Fruit fly (Drosophila melanogaster): Measurements from ENCODE around the gene CG31142.

The CG31142 gene

DNA sequence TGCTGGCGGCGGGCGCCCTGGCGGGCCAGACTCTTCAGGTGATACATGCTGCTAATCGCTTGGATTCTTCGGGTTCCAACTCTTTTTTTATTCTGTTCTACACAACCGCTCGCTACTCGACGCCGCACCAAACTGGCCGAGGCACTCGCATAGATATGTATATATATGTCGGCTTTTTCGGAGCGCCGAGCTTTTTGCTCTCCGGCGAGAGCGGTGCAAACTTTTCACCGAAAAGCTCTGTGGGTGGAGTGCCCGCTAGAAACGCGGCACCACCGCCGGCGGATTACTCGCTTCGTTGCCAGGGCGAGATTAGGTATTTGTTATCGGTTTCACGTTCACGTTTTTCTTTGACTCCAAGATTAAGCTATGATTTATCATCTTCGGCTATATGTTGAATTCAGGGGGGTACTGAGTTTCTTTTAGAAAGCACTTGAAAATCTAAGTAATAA is 13.9 kb downstream of the CG31142 start, which contains the start of gene Gdh (continued):
- TF ChIP-seq caup (GFP tag; optimal IDR thresholded peaks at IDR 0.05; ENCODE audit: severe bottlenecking) (peak; percentile 64), bab2 (GFP tag; optimal IDR thresholded peaks at IDR 0.05) (no peak), insv (GFP tag; optimal IDR thresholded peaks at IDR 0.05) (no peak), Abd-B (GFP tag; optimal IDR thresholded peaks at IDR 0.05) (no peak), Dfd (GFP tag; optimal IDR thresholded peaks at IDR 0.05) (no peak), CG6175 (GFP tag; IDR thresholded peaks at IDR 0.05) (no peak), CG7271 (tag; optimal IDR thresholded peaks at IDR 0.05) (no peak), CG14050 (GFP tag; IDR thresholded peaks at IDR 0.05) (no peak), CG7839 (tag; optimal IDR thresholded peaks at IDR 0.05) (peak; percentile 21), stc (GFP tag; IDR thresholded peaks at IDR 0.05) (no peak), ac (GFP tag; optimal IDR thresholded peaks at IDR 0.05) (no peak), CG18262 (tag; optimal IDR thresholded peaks at IDR 0.05) (peak; percentile 96), CG11247 (GFP tag; IDR thresholded peaks at IDR 0.05) (no peak), CG17385 (GFP tag; optimal IDR thresholded peaks at IDR 0.05) (peak; percentile 52), H15 (GFP tag; IDR thresholded peaks at IDR 0.05) (no peak), Hmr (GFP tag; optimal IDR thresholded peaks at IDR 0.05) (peak; percentile 9), pfk (GFP tag; optimal IDR thresholded peaks at IDR 0.05) (peak; percentile 38), unpg (GFP tag; optimal IDR thresholded peaks at IDR 0.05) (no peak), aop (GFP tag; IDR thresholded peaks at IDR 0.05) (no peak), Sox102F (GFP tag; optimal IDR thresholded peaks at IDR 0.05) (no peak), Xrp1 (GFP tag; IDR thresholded peaks at IDR 0.05) (no peak), mirr (GFP tag; optimal IDR thresholded peaks at IDR 0.05) (peak; percentile 64), CG3995 (GFP tag; optimal IDR thresholded peaks at IDR 0.05) (peak; percentile 95), Fer1 (GFP tag; optimal IDR thresholded peaks at IDR 0.05) (peak; percentile 69), cas (GFP tag; IDR thresholded peaks at IDR 0.05) (no peak), tll (GFP tag; optimal IDR thresholded peaks at IDR 0.05) (no peak), CG31365 (tag; optimal IDR thresholded peaks at IDR 0.05) (peak; percentile 15), CG14014 (GFP tag; IDR thresholded peaks at IDR 0.05) (no peak), BtbVII (GFP tag; optimal IDR thresholded peaks at IDR 0.05) (peak; percentile 21), pita (GFP tag; optimal IDR thresholded peaks at IDR 0.05) (no peak), Usf (GFP tag; optimal IDR thresholded peaks at IDR 0.05) (no peak), CG8924 (tag; optimal IDR thresholded peaks at IDR 0.05) (no peak), ap (GFP tag; IDR thresholded peaks at IDR 0.05) (no peak), CG13624 (GFP tag; optimal IDR thresholded peaks at IDR 0.05) (peak; percentile 46), CG12236 (GFP tag; optimal IDR thresholded peaks at IDR 0.05) (no peak), lilli (GFP tag; optimal IDR thresholded peaks at IDR 0.05) (peak; percentile 62), Mes4 (GFP tag; optimal IDR thresholded peaks at IDR 0.05) (no peak), CG17829 (tag; optimal IDR thresholded peaks at IDR 0.05) (no peak), Ets97D (GFP tag; optimal IDR thresholded peaks at IDR 0.05) (no peak), CG10959 (GFP tag; IDR thresholded peaks at IDR 0.05) (no peak), CG6689 (GFP tag; IDR thresholded peaks at IDR 0.05) (no peak), CG34376 (GFP tag; optimal IDR thresholded peaks at IDR 0.05) (peak; percentile 89), trh (GFP tag; optimal IDR thresholded peaks at IDR 0.05) (no peak), sug (tag; optimal IDR thresholded peaks at IDR 0.05) (peak; percentile 68), CG17359 (tag; optimal IDR thresholded peaks at IDR 0.05) (peak; percentile 22), Nf-YA (GFP tag; IDR thresholded peaks at IDR 0.05) (no peak; the same call in 1 of the 2 replicates), CG18599 (GFP tag; optimal IDR thresholded peaks at IDR 0.05) (peak; percentile 55), CG3847 (GFP tag; IDR thresholded peaks at IDR 0.05) (no peak), wek (GFP tag; optimal IDR thresholded peaks at IDR 0.05) (no peak), NC2α (GFP tag; optimal IDR thresholded peaks at IDR 0.05) (peak; percentile 32), trem (tag; optimal IDR thresholded peaks at IDR 0.05) (no peak), Rfx (GFP tag; IDR thresholded peaks at IDR 0.05) (peak; percentile 64)

Measured in whole organism, embryonic.